In the genomic region with DNA sequence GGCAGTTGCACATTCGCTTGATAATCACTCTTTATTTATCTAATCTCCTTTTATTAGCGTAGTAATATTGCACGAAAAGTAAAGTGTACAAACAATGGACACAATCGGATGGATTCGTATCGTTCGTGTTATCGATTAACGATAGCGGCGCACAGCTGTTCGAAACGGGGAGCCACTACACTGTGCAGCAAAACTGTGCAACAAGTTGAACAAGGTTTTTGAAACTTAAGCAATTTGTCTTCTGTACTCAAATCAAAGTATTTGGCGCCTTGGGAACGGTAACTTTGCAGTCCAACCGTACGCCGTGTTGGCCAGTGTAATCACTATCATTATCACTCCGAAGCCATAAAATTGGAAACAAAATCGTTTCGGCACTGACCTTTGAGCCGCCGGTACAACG, we compare ENCODE assay signal across 1 fruit fly cellular context.
A peak's percentile ranks its signal among the peaks of the same experiment; 100 is the strongest.
TF ChIP-seq lines count a peak whose summit lies in the region.

Gene Tsp3A, minus strand, starts transcription at position 88 of the 400 bp plus-strand sequence.
Gene Seipin, plus strand, starts transcription at position 149 of the 400 bp plus-strand sequence.

TF ChIP-seq in whole organism, embryonic, 481 proteins besides CTCF, POLR2A, EP300 and RAD21 (continued from another document and continues in another):
- TF ChIP-seq cwo (GFP tag; optimal IDR thresholded peaks at IDR 0.05; lab: Kevin White, UChicago) = peak; percentile 87
- TF ChIP-seq sim (GFP tag; IDR thresholded peaks at IDR 0.05; lab: Robert Waterston, UW) = peak; percentile 47; the same call in 1 of the 2 replicates
- 0 out of 2 replicates have a peak, but pooled peaks have one; percentile 62 for TF ChIP-seq nerfin-2 (GFP tag; IDR thresholded peaks at IDR 0.05; lab: Robert Waterston, UW; ENCODE audit: partially characterized antibody)
- TF ChIP-seq Nf-YB (GFP tag; optimal IDR thresholded peaks at IDR 0.05; lab: Kevin White, UChicago) = peak; percentile 45
- TF ChIP-seq CG18011 (GFP tag; optimal IDR thresholded peaks at IDR 0.05; lab: Kevin White, UChicago) = peak; percentile 67
- TF ChIP-seq Lim3 (GFP tag; IDR thresholded peaks at IDR 0.05; lab: Robert Waterston, UW) = no peak
- peak; percentile 88 for TF ChIP-seq CG15269 (tag; optimal IDR thresholded peaks at IDR 0.05; lab: Kevin White, UChicago)
- peak; percentile 60 for TF ChIP-seq CG17186 (GFP tag; optimal IDR thresholded peaks at IDR 0.05; lab: Kevin White, UChicago)
- peak; percentile 71 for TF ChIP-seq Six4 (GFP tag; optimal IDR thresholded peaks at IDR 0.05; lab: Kevin White, UChicago)
- TF ChIP-seq chinmo (GFP tag; IDR thresholded peaks at IDR 0.05; lab: Robert Waterston, UW; ENCODE audit: partially characterized antibody) = peak; percentile 75; the same call in 2 of the 4 replicates
- TF ChIP-seq amos (GFP tag; IDR thresholded peaks at IDR 0.05; lab: Robert Waterston, UW; ENCODE audit: partially characterized antibody) = peak; percentile 29; the same call in 1 of the 2 replicates
- TF ChIP-seq NFAT (GFP tag; IDR thresholded peaks at IDR 0.05; lab: Robert Waterston, UW) = peak; percentile 92
- peak; percentile 76 for TF ChIP-seq ara (GFP tag; IDR thresholded peaks at IDR 0.05; lab: Robert Waterston, UW)
- peak; percentile 16; the same call in 1 of the 2 replicates for TF ChIP-seq CG4404 (GFP tag; IDR thresholded peaks at IDR 0.05; lab: Robert Waterston, UW)
- peak; percentile 31 for TF ChIP-seq CG31388 (GFP tag; optimal IDR thresholded peaks at IDR 0.05; lab: Kevin White, UChicago)
- TF ChIP-seq hkb (optimal IDR thresholded peaks at IDR 0.05; lab: Kevin White, UChicago) = no peak
- peak; percentile 90 for TF ChIP-seq hkb (GFP tag; IDR thresholded peaks at IDR 0.05; lab: Robert Waterston, UW)
- no peak for TF ChIP-seq HLHmδ (GFP tag; optimal IDR thresholded peaks at IDR 0.05; lab: Kevin White, UChicago)
- TF ChIP-seq lilli (GFP tag; optimal IDR thresholded peaks at IDR 0.05; lab: Kevin White, UChicago) = peak; percentile 90
- peak; percentile 77 for TF ChIP-seq HLH3B (GFP tag; IDR thresholded peaks at IDR 0.05; lab: Robert Waterston, UW)
- TF ChIP-seq lbe (GFP tag; optimal IDR thresholded peaks at IDR 0.05; lab: Kevin White, UChicago) = no peak
- TF ChIP-seq CG15073 (GFP tag; optimal IDR thresholded peaks at IDR 0.05; lab: Kevin White, UChicago) = no peak
- TF ChIP-seq CG10274 (GFP tag; optimal IDR thresholded peaks at IDR 0.05; lab: Kevin White, UChicago) = peak; percentile 76
- TF ChIP-seq oc (tag; optimal IDR thresholded peaks at IDR 0.05; lab: Kevin White, UChicago) = no peak
- peak; percentile 58; the same call in 2 of the 3 replicates for TF ChIP-seq CG6791 (GFP tag; IDR thresholded peaks at IDR 0.05; lab: Robert Waterston, UW; ENCODE audit: partially characterized antibody)
- TF ChIP-seq CG4360 (GFP tag; IDR thresholded peaks at IDR 0.05; lab: Robert Waterston, UW) = peak; percentile 59
- TF ChIP-seq Hr78 (GFP tag; optimal IDR thresholded peaks at IDR 0.05; lab: Kevin White, UChicago) = peak in 1 of 2 experiments; percentile 71
- no peak for TF ChIP-seq CG7271 (tag; optimal IDR thresholded peaks at IDR 0.05; lab: Kevin White, UChicago)
- peak; percentile 27 for TF ChIP-seq Hr3 (GFP tag; optimal IDR thresholded peaks at IDR 0.05; lab: Kevin White, UChicago)
- peak; percentile 61 for TF ChIP-seq CG30431 (GFP tag; optimal IDR thresholded peaks at IDR 0.05; lab: Kevin White, UChicago)
- peak; percentile 22; the same call in 1 of the 2 replicates for TF ChIP-seq dimm (GFP tag; IDR thresholded peaks at IDR 0.05; lab: Robert Waterston, UW)
- peak; percentile 78 for TF ChIP-seq CG17361 (GFP tag; IDR thresholded peaks at IDR 0.05; lab: Robert Waterston, UW)
- peak; percentile 3 for TF ChIP-seq CG33557 (GFP tag; optimal IDR thresholded peaks at IDR 0.05; lab: Kevin White, UChicago)
- peak; percentile 78 for TF ChIP-seq Oli (tag; optimal IDR thresholded peaks at IDR 0.05; lab: Kevin White, UChicago)
- no peak for TF ChIP-seq fru (optimal IDR thresholded peaks at IDR 0.05; lab: Kevin White, UChicago)
- peak in 1 of 3 experiments; percentile 37 for TF ChIP-seq Stat92E (GFP tag; optimal IDR thresholded peaks at IDR 0.05; lab: Kevin White, UChicago)
- peak; percentile 80; the same call in 2 of the 3 replicates for TF ChIP-seq CG6175 (GFP tag; IDR thresholded peaks at IDR 0.05; lab: Robert Waterston, UW)
- peak; percentile 40; the same call in 1 of the 3 replicates for TF ChIP-seq CG16813 (GFP tag; IDR thresholded peaks at IDR 0.05; lab: Robert Waterston, UW; ENCODE audit: partially characterized antibody)
- TF ChIP-seq CG2712 (tag; optimal IDR thresholded peaks at IDR 0.05; lab: Kevin White, UChicago) = peak; percentile 77
- peak; percentile 68 for TF ChIP-seq CG9876 (GFP tag; optimal IDR thresholded peaks at IDR 0.05; lab: Kevin White, UChicago)
- 0 out of 3 replicates have a peak, but pooled peaks have one; percentile 21 for TF ChIP-seq mld (GFP tag; IDR thresholded peaks at IDR 0.05; lab: Robert Waterston, UW; ENCODE audit: partially characterized antibody)
- peak; percentile 74 for TF ChIP-seq Mes4 (GFP tag; optimal IDR thresholded peaks at IDR 0.05; lab: Kevin White, UChicago)
- TF ChIP-seq lmd (GFP tag; IDR thresholded peaks at IDR 0.05; lab: Robert Waterston, UW) = peak; percentile 90
- peak; percentile 79 for TF ChIP-seq kah (GFP tag; optimal IDR thresholded peaks at IDR 0.05; lab: Kevin White, UChicago)
- peak; percentile 54; the same call in 1 of the 2 replicates for TF ChIP-seq ato (GFP tag; IDR thresholded peaks at IDR 0.05; lab: Robert Waterston, UW; ENCODE audit: partially characterized antibody)
- peak; percentile 77 for TF ChIP-seq CG9609 (GFP tag; optimal IDR thresholded peaks at IDR 0.05; lab: Kevin White, UChicago)
- TF ChIP-seq z (GFP tag; IDR thresholded peaks at IDR 0.05; lab: Robert Waterston, UW) = peak; percentile 70; the same call in 2 of the 3 replicates
- 0 out of 2 replicates have a peak, but pooled peaks have one; percentile 17 for TF ChIP-seq CG43689 (GFP tag; IDR thresholded peaks at IDR 0.05; lab: Robert Waterston, UW)
- peak; percentile 78 for TF ChIP-seq CG9215 (GFP tag; IDR thresholded peaks at IDR 0.05; lab: Robert Waterston, UW)
- peak; percentile 59; the same call in 1 of the 2 replicates for TF ChIP-seq peb (GFP tag; IDR thresholded peaks at IDR 0.05; lab: Robert Waterston, UW)
- peak; percentile 79 for TF ChIP-seq Hsf (GFP tag; optimal IDR thresholded peaks at IDR 0.05; lab: Kevin White, UChicago)
- TF ChIP-seq E2f1 (GFP tag; IDR thresholded peaks at IDR 0.05; lab: Robert Waterston, UW) = peak; percentile 88
- TF ChIP-seq pzg (GFP tag; optimal IDR thresholded peaks at IDR 0.05; lab: Kevin White, UChicago) = peak; percentile 48
- no peak for TF ChIP-seq CG42726 (GFP tag; IDR thresholded peaks at IDR 0.05; lab: Robert Waterston, UW; ENCODE audit: partially characterized antibody)
- peak; percentile 75 for TF ChIP-seq CG1647 (GFP tag; optimal IDR thresholded peaks at IDR 0.05; lab: Kevin White, UChicago)
- peak; percentile 60 for TF ChIP-seq CG4328 (GFP tag; optimal IDR thresholded peaks at IDR 0.05; lab: Kevin White, UChicago)
- peak; percentile 91 for TF ChIP-seq row (GFP tag; IDR thresholded peaks at IDR 0.05; lab: Robert Waterston, UW)
- peak; percentile 66 for TF ChIP-seq zf30C (GFP tag; optimal IDR thresholded peaks at IDR 0.05; lab: Kevin White, UChicago)
- peak; percentile 86 for TF ChIP-seq Antp (GFP tag; optimal IDR thresholded peaks at IDR 0.05; lab: Kevin White, UChicago)
- TF ChIP-seq cg (GFP tag; optimal IDR thresholded peaks at IDR 0.05; lab: Kevin White, UChicago) = no peak
- peak; percentile 70 for TF ChIP-seq fd96Cb (tag; optimal IDR thresholded peaks at IDR 0.05; lab: Kevin White, UChicago)
- peak; percentile 90 for TF ChIP-seq CG1603 (tag; optimal IDR thresholded peaks at IDR 0.05; lab: Kevin White, UChicago)
- TF ChIP-seq CG8359 (GFP tag; optimal IDR thresholded peaks at IDR 0.05; lab: Kevin White, UChicago; ENCODE audit: borderline replicate concordance) = peak; percentile 31
- TF ChIP-seq Med (GFP tag; lab: Kevin White, UChicago) = peak; percentile 99
- peak; percentile 85 for TF ChIP-seq CG32772 (GFP tag; IDR thresholded peaks at IDR 0.05; lab: Robert Waterston, UW)
- TF ChIP-seq HmgZ (tag; optimal IDR thresholded peaks at IDR 0.05; lab: Kevin White, UChicago) = peak; percentile 88
- TF ChIP-seq abd-A (tag; optimal IDR thresholded peaks at IDR 0.05; lab: Kevin White, UChicago) = no peak
- TF ChIP-seq CG17359 (tag; optimal IDR thresholded peaks at IDR 0.05; lab: Kevin White, UChicago) = peak; percentile 88
- TF ChIP-seq CG14710 (tag; optimal IDR thresholded peaks at IDR 0.05; lab: Kevin White, UChicago) = peak; percentile 56
- no peak for TF ChIP-seq Lpt (GFP tag; optimal IDR thresholded peaks at IDR 0.05; lab: Kevin White, UChicago)
- peak; percentile 89 for TF ChIP-seq Xrp1 (GFP tag; IDR thresholded peaks at IDR 0.05; lab: Robert Waterston, UW)
- no peak for TF ChIP-seq Jarid2 (GFP tag; optimal IDR thresholded peaks at IDR 0.05; lab: Kevin White, UChicago)
- peak; percentile 36 for TF ChIP-seq CG15696 (tag; optimal IDR thresholded peaks at IDR 0.05; lab: Kevin White, UChicago)
- peak; percentile 84 for TF ChIP-seq pho (GFP tag; optimal IDR thresholded peaks at IDR 0.05; lab: Kevin White, UChicago)
- peak; percentile 49 for TF ChIP-seq Nf-YC (tag; optimal IDR thresholded peaks at IDR 0.05; lab: Kevin White, UChicago)
- peak; percentile 44 for TF ChIP-seq Hey (tag; optimal IDR thresholded peaks at IDR 0.05; lab: Kevin White, UChicago)
- peak; percentile 77 for TF ChIP-seq bab2 (GFP tag; optimal IDR thresholded peaks at IDR 0.05; lab: Kevin White, UChicago)
- peak; percentile 75 for TF ChIP-seq sisA (GFP tag; IDR thresholded peaks at IDR 0.05; lab: Robert Waterston, UW)
- TF ChIP-seq Fer1 (GFP tag; optimal IDR thresholded peaks at IDR 0.05; lab: Kevin White, UChicago) = peak; percentile 91
- peak; percentile 68 to 78 for TF ChIP-seq bsh (GFP tag; optimal IDR thresholded peaks at IDR 0.05; lab: Kevin White, UChicago)
- TF ChIP-seq CG32767 (GFP tag; IDR thresholded peaks at IDR 0.05; lab: Robert Waterston, UW) = peak; percentile 78
- TF ChIP-seq her (GFP tag; optimal IDR thresholded peaks at IDR 0.05; lab: Kevin White, UChicago) = peak; percentile 85
- peak; percentile 56 for TF ChIP-seq cato (GFP tag; optimal IDR thresholded peaks at IDR 0.05; lab: Kevin White, UChicago; ENCODE audit: borderline replicate concordance)
- TF ChIP-seq CG15011 (GFP tag; optimal IDR thresholded peaks at IDR 0.05; lab: Kevin White, UChicago) = no peak
- TF ChIP-seq CG13424 (tag; optimal IDR thresholded peaks at IDR 0.05; lab: Kevin White, UChicago) = peak; percentile 81
- TF ChIP-seq pfk (GFP tag; optimal IDR thresholded peaks at IDR 0.05; lab: Kevin White, UChicago) = no peak
- peak; percentile 92 for TF ChIP-seq ci (GFP tag; IDR thresholded peaks at IDR 0.05; lab: Robert Waterston, UW)
- TF ChIP-seq hbn (GFP tag; IDR thresholded peaks at IDR 0.05; lab: Robert Waterston, UW; ENCODE audit: partially characterized antibody) = no peak
- TF ChIP-seq CG10147 (GFP tag; optimal IDR thresholded peaks at IDR 0.05; lab: Kevin White, UChicago) = peak; percentile 86
- TF ChIP-seq fd102C (GFP tag; optimal IDR thresholded peaks at IDR 0.05; lab: Kevin White, UChicago) = no peak
- peak; percentile 37 for TF ChIP-seq CG2875 (GFP tag; optimal IDR thresholded peaks at IDR 0.05; lab: Kevin White, UChicago)
- peak; percentile 37 for TF ChIP-seq HmgD (GFP tag; optimal IDR thresholded peaks at IDR 0.05; lab: Kevin White, UChicago)
- TF ChIP-seq CG8924 (tag; optimal IDR thresholded peaks at IDR 0.05; lab: Kevin White, UChicago) = peak; percentile 81
- peak; percentile 51 for TF ChIP-seq Gsc (GFP tag; IDR thresholded peaks at IDR 0.05; lab: Robert Waterston, UW)
- TF ChIP-seq grau (tag; optimal IDR thresholded peaks at IDR 0.05; lab: Kevin White, UChicago) = peak; percentile 83
- peak; percentile 74 for TF ChIP-seq NK7.1 (GFP tag; optimal IDR thresholded peaks at IDR 0.05; lab: Kevin White, UChicago)
- no peak for TF ChIP-seq sc (optimal IDR thresholded peaks at IDR 0.05; lab: Kevin White, UChicago)
- no peak for TF ChIP-seq sc (GFP tag; optimal IDR thresholded peaks at IDR 0.05; lab: Kevin White, UChicago)
- TF ChIP-seq CG8765 (GFP tag; IDR thresholded peaks at IDR 0.05; lab: Robert Waterston, UW) = peak; percentile 66; the same call in 1 of the 2 replicates
- TF ChIP-seq gro (GFP tag; optimal IDR thresholded peaks at IDR 0.05; lab: Kevin White, UChicago) = peak; percentile 92
- TF ChIP-seq mam (GFP tag; optimal IDR thresholded peaks at IDR 0.05; lab: Kevin White, UChicago) = peak; percentile 84
- peak; percentile 73 for TF ChIP-seq CG7357 (GFP tag; IDR thresholded peaks at IDR 0.05; lab: Robert Waterston, UW)
- peak; percentile 82 for TF ChIP-seq CHES-1-like (GFP tag; optimal IDR thresholded peaks at IDR 0.05; lab: Kevin White, UChicago)
- TF ChIP-seq kay (GFP tag; optimal IDR thresholded peaks at IDR 0.05; lab: Kevin White, UChicago) = peak; percentile 66
- peak; percentile 63 for TF ChIP-seq CG34224 (GFP tag; IDR thresholded peaks at IDR 0.05; lab: Robert Waterston, UW; ENCODE audit: partially characterized antibody)
- 0 out of 3 replicates have a peak, but pooled peaks have one; percentile 52 for TF ChIP-seq CG2199 (GFP tag; IDR thresholded peaks at IDR 0.05; lab: Robert Waterston, UW)
- no peak for TF ChIP-seq Dip2 (GFP tag; IDR thresholded peaks at IDR 0.05; lab: Robert Waterston, UW)
- peak; percentile 4 for TF ChIP-seq psq (GFP tag; optimal IDR thresholded peaks at IDR 0.05; lab: Kevin White, UChicago)
- TF ChIP-seq CG8281 (tag; optimal IDR thresholded peaks at IDR 0.05; lab: Kevin White, UChicago) = peak; percentile 53
- peak; percentile 60 for TF ChIP-seq luna (GFP tag; optimal IDR thresholded peaks at IDR 0.05; lab: Kevin White, UChicago)
- no peak for TF ChIP-seq gsb-n (tag; optimal IDR thresholded peaks at IDR 0.05; lab: Kevin White, UChicago)
- peak; percentile 84 for TF ChIP-seq Aef1 (GFP tag; IDR thresholded peaks at IDR 0.05; lab: Robert Waterston, UW)
- peak; percentile 77 for TF ChIP-seq Side (GFP tag; optimal IDR thresholded peaks at IDR 0.05; lab: Kevin White, UChicago)
- TF ChIP-seq inv (GFP tag; IDR thresholded peaks at IDR 0.05; lab: Robert Waterston, UW; ENCODE audit: partially characterized antibody) = no peak; the same call in 1 of the 2 replicates
- TF ChIP-seq CG17612 (GFP tag; IDR thresholded peaks at IDR 0.05; lab: Robert Waterston, UW) = peak; percentile 73
- peak; percentile 58 for TF ChIP-seq dmrt11E (tag; optimal IDR thresholded peaks at IDR 0.05; lab: Kevin White, UChicago)
- peak; percentile 46 for TF ChIP-seq CG5245 (GFP tag; optimal IDR thresholded peaks at IDR 0.05; lab: Kevin White, UChicago)
- no peak for TF ChIP-seq D19A (tag; optimal IDR thresholded peaks at IDR 0.05; lab: Kevin White, UChicago)
- peak; percentile 16; the same call in 1 of the 3 replicates for TF ChIP-seq zen2 (GFP tag; IDR thresholded peaks at IDR 0.05; lab: Robert Waterston, UW; ENCODE audit: partially characterized antibody)
- peak; percentile 89 for TF ChIP-seq caup (GFP tag; optimal IDR thresholded peaks at IDR 0.05; lab: Kevin White, UChicago; ENCODE audit: severe bottlenecking)
